Worm (Caenorhabditis elegans): Measurements from ENCODE around the gene chca-1.
A peak's percentile ranks its signal among the peaks of the same experiment; 100 is the strongest.

The chca-1 gene

DNA sequence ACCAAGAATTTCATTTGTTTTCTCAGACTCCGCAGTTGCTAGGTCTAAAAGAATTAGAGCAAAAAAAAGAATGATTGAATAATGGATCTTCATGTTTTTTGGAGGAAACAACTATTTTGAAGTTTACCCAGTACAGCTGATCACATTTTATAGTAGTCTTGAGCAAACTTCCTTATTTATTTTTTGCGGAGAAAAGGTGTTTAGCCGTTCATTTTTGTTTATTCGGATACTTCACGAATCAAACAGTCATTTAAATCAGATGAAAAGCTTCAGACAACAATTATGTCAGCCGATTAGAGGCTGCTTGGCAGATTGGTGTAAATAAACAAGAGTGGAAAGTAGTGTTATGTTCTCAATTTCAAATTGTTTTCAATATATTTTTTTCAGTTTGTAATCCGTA is 26.9 kb upstream of the chca-1 start, which contains the start of gene W09C2.8:
TSS of gene W09C2.8 (minus strand) at position 101 of the 400 bp plus-strand sequence.
- TF ChIP-seq F49E8.2 (tag; optimal IDR thresholded peaks at IDR 0.05; ENCODE audit: borderline replicate concordance), result no peak
- no peak for TF ChIP-seq lim-7 (GFP tag; IDR thresholded peaks at IDR 0.05)
- TF ChIP-seq zag-1 (tag; optimal IDR thresholded peaks at IDR 0.05), result no peak
- TF ChIP-seq mes-2 (tag; optimal IDR thresholded peaks at IDR 0.05; ENCODE audit: poor library complexity, severe bottlenecking), result no peak
- no peak for TF ChIP-seq Y75B8A.6 (GFP tag; IDR thresholded peaks at IDR 0.05)

DNA sequence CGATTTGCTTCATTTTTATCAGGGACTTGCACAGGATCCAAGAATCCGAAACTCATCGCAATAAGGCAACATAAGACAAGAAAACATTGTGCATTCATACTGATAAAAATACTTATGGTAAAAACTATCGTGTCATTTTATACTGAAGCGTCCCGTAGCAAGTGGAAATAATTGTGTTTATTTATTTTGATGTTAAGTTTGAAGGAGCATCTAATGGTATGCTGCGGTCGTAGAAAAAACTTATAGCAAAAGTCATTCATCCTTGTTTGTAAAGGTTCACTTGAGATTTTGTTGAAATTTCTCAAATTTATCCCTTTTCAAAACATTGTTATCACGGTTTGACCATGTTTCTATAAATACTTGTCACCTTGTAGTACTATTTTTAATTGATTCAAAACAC is 26.2 kb upstream of the chca-1 start, which contains the start of gene W09C2.10:
TSS of gene W09C2.10 (minus strand) at position 101 of the 400 bp plus-strand sequence.
- TF ChIP-seq tra-1 (GFP tag; IDR thresholded peaks at IDR 0.05), result no peak
- TF ChIP-seq madf-5 (GFP tag; IDR thresholded peaks at IDR 0.05), result no peak
- no peak for TF ChIP-seq sdz-12 (GFP tag; optimal IDR thresholded peaks at IDR 0.05)
- no peak for TF ChIP-seq nhr-41 (GFP tag; IDR thresholded peaks at IDR 0.05)
- no peak for TF ChIP-seq aly-2 (tag; optimal IDR thresholded peaks at IDR 0.05)

DNA sequence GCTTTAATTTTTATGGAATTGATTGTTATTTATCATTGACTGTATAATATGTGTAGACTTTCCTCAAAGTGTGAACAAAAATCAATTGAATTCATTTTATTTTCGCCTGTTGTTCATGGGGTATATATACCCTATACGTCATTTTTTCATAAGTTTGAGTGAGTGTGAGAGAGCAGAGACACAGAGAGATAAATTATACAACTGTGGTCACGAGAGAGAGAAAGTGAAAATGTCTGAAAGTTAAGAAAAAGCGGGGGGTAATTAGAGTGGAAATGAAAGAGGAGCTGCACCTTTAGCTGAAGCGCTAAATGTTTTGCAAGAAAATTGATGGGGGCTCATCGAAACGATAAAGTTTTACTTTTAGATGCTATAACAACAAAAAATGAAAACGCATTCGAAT is 25.4 kb upstream of the chca-1 start:
- TF ChIP-seq dmd-9 (GFP tag; IDR thresholded peaks at IDR 0.05), result no peak
- no peak for TF ChIP-seq lin-15B (tag; optimal IDR thresholded peaks at IDR 0.05)
- TF ChIP-seq hlh-30 (tag; optimal IDR thresholded peaks at IDR 0.05; ENCODE audit: insufficient read depth), result peak; percentile 68
- peak; percentile 20 for TF ChIP-seq mep-1 (tag; optimal IDR thresholded peaks at IDR 0.05)
- no peak for TF ChIP-seq nhr-41 (GFP tag; IDR thresholded peaks at IDR 0.05)
- peak; percentile 65 for TF ChIP-seq dve-1 (tag; optimal IDR thresholded peaks at IDR 0.05; ENCODE audit: insufficient read depth)
- TF ChIP-seq hmg-1.1 (GFP tag; IDR thresholded peaks at IDR 0.05), result 0 out of 2 replicates have a peak, but pooled peaks have one; percentile 22
- TF ChIP-seq hlh-11 (tag; optimal IDR thresholded peaks at IDR 0.05), result peak; percentile 27
- TF ChIP-seq cey-2 (tag; optimal IDR thresholded peaks at IDR 0.05; ENCODE audit: borderline replicate concordance, insufficient read depth), result no peak
- TF ChIP-seq Y75B8A.6 (GFP tag; IDR thresholded peaks at IDR 0.05), result no peak
- no peak for TF ChIP-seq ama-1 (optimal IDR thresholded peaks at IDR 0.05)
- peak; percentile 21 for TF ChIP-seq nhr-77 (tag; optimal IDR thresholded peaks at IDR 0.05)
- no peak for TF ChIP-seq sdz-12 (GFP tag; optimal IDR thresholded peaks at IDR 0.05)
- no peak for TF ChIP-seq duxl-1 (tag; optimal IDR thresholded peaks at IDR 0.05; ENCODE audit: poor library complexity)
- TF ChIP-seq vab-7 (GFP tag; IDR thresholded peaks at IDR 0.05), result no peak
- 0 out of 2 replicates have a peak, but pooled peaks have one; percentile 13 for TF ChIP-seq arid-1 (GFP tag; conservative IDR thresholded peaks at IDR 0.05)
- no peak for TF ChIP-seq nhr-10 (tag; optimal IDR thresholded peaks at IDR 0.05)
- peak in 1 of 2 experiments; percentile 25 for TF ChIP-seq mdl-1 (tag; optimal IDR thresholded peaks at IDR 0.05)
- no peak for TF ChIP-seq zfp-2 (tag; optimal IDR thresholded peaks at IDR 0.05)
- peak; percentile 52 for TF ChIP-seq nhr-28 (tag; optimal IDR thresholded peaks at IDR 0.05)
- TF ChIP-seq hif-1 (tag; optimal IDR thresholded peaks at IDR 0.05), result peak in 1 of 2 experiments; percentile 17
- TF ChIP-seq dmd-6 (GFP tag; IDR thresholded peaks at IDR 0.05), result peak; percentile 42; the same call in 1 of the 2 replicates

DNA sequence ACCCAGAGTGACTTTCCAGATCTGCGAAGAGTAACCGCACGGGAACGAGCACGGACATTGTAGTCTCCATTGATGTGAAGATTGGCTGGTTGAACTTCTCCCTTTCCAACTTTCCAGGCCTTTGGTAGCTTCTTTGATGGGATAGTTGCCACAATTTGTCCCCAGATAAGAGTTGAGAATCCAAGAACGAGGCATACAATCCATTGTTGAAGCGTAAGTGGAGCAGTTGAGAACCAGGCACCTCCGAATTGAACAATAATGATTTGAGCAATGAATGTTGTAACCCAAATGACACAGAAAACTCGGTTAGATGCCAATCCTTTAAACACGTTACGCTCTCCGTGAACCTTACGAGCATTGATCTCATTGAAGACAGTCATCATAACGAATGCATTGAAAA is 24.2 kb upstream of the chca-1 start:
- TF ChIP-seq dve-1 (tag; optimal IDR thresholded peaks at IDR 0.05; ENCODE audit: insufficient read depth), result no peak
- peak; percentile 60 for TF ChIP-seq aha-1 (tag)

DNA sequence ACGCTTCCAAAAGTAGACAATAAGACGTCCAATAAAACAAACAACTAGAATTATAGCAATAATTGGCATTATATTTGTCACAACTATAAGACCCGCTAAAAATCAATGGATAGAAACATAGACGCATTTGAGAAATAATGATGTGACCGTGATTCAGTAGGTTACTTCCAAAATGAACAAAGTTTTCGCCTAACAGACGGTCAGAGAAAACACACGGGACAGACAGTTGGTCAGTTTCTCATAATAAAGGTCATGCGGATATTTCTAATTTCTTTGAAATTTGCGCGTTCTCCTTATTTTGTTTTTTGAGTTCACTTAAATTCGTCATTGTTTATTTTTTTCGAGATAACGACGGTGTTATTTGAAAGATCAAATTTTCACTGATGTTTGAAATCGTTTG is 19.6 kb upstream of the chca-1 start:
- no peak for TF ChIP-seq pqm-1 (tag; optimal IDR thresholded peaks at IDR 0.05)
- no peak for TF ChIP-seq mxl-3 (GFP tag; optimal IDR thresholded peaks at IDR 0.05)
- peak; percentile 55 for TF ChIP-seq hlh-30 (tag; optimal IDR thresholded peaks at IDR 0.05; ENCODE audit: insufficient read depth)
- no peak for TF ChIP-seq fos-1 (tag; optimal IDR thresholded peaks at IDR 0.05)
- TF ChIP-seq Y48G9A.11 (GFP tag; IDR thresholded peaks at IDR 0.05), result no peak
- no peak for TF ChIP-seq Y75B8A.6 (GFP tag; IDR thresholded peaks at IDR 0.05)
- TF ChIP-seq unc-62 (GFP tag; optimal IDR thresholded peaks at IDR 0.05 in 1 of 2), result peak in 1 of 2 experiments; percentile 33
- TF ChIP-seq unc-62 (tag; optimal IDR thresholded peaks at IDR 0.05), result no peak
- TF ChIP-seq attf-4 (tag; optimal IDR thresholded peaks at IDR 0.05), result no peak
- TF ChIP-seq nhr-76 (tag; optimal IDR thresholded peaks at IDR 0.05), result no peak
- no peak for TF ChIP-seq snpc-4 (tag; optimal IDR thresholded peaks at IDR 0.05)
- TF ChIP-seq ceh-62 (tag; optimal IDR thresholded peaks at IDR 0.05), result no peak
- TF ChIP-seq pha-4 (GFP tag; IDR thresholded peaks at IDR 0.05), result no peak
- TF ChIP-seq pha-4 (tag; optimal IDR thresholded peaks at IDR 0.05), result no peak
- no peak for TF ChIP-seq mep-1 (tag; optimal IDR thresholded peaks at IDR 0.05)
- TF ChIP-seq ceh-32 (tag; optimal IDR thresholded peaks at IDR 0.05; ENCODE audit: poor library complexity), result no peak
- TF ChIP-seq ceh-44 (GFP tag; IDR thresholded peaks at IDR 0.05), result no peak
